Fruit fly (Drosophila melanogaster) whole organism, embryonic: ENCODE measurements around the gene CG7402.

Experiments
- ATbp ChIP-seq: fragments of 200-800 bp; sonication (Bioruptor generic); optimal IDR thresholded peaks from 2 replicates; lab custom pipeline; 2017; ENCODE audit warnings: missing biosample characterization, mild to moderate bottlenecking, missing genetic modification characterization, missing genetic modification reagents
- Adf1 ChIP-seq: fragments of 200-800 bp; sonication (Bioruptor generic); IDR thresholded peaks from 2 replicates; pipeline ENCODE4 v1.3.6; 2022; ENCODE audit warnings: missing biosample characterization, missing genetic modification characterization
- BtbVII ChIP-seq: fragments of 200-800 bp; sonication (Bioruptor generic); optimal IDR thresholded peaks from 3 replicates; lab custom pipeline; 2017; ENCODE audit warnings: missing biosample characterization, mild to moderate bottlenecking, missing genetic modification characterization
- CG11696 ChIP-seq: fragments of 200-800 bp; sonication (Bioruptor generic); IDR thresholded peaks from 2 replicates; pipeline ENCODE4 v1.3.6; 2022; ENCODE audit warnings: missing biosample characterization, missing genetic modification characterization
- CG12104 ChIP-seq: fragments of 200-800 bp; sonication (Bioruptor generic); optimal IDR thresholded peaks from 3 replicates; lab custom pipeline; 2016; ENCODE audit warnings: missing biosample characterization, missing genetic modification characterization
- CG12659 ChIP-seq: fragments of 200-800 bp; sonication (Bioruptor generic); optimal IDR thresholded peaks from 3 replicates; lab custom pipeline; 2017; ENCODE audit warnings: mild to moderate bottlenecking, missing biosample characterization, missing genetic modification reagents, missing genetic modification characterization
- CG13624 ChIP-seq: fragments of 200-800 bp; sonication (Bioruptor generic); optimal IDR thresholded peaks from 2 replicates; lab custom pipeline; 2016; ENCODE audit warnings: missing biosample characterization, missing genetic modification characterization
- CG15514 ChIP-seq: fragments of 200-800 bp; sonication (Bioruptor generic); optimal IDR thresholded peaks from 3 replicates; lab custom pipeline; 2017; ENCODE audit warnings: missing biosample characterization, missing genetic modification characterization, mild to moderate bottlenecking, moderate library complexity, missing genetic modification reagents
- CG17328 ChIP-seq: fragments of 200-800 bp; sonication (Bioruptor generic); IDR thresholded peaks from 2 replicates; pipeline ENCODE4 v1.3.6; 2022; ENCODE audit warnings: missing biosample characterization, missing genetic modification characterization
- CG31224 ChIP-seq: fragments of 200-800 bp; sonication (Bioruptor generic); IDR thresholded peaks from 2 replicates; pipeline ENCODE4 v1.3.6; 2022; ENCODE audit warnings: missing biosample characterization, missing genetic modification characterization
- CG32532 ChIP-seq: fragments of 200-800 bp; sonication (Bioruptor generic); IDR thresholded peaks from 2 replicates; pipeline ENCODE4 v1.3.6; 2022; ENCODE audit warnings: missing biosample characterization, missing genetic modification characterization
- CG32767 ChIP-seq: fragments of 200-800 bp; sonication (Bioruptor generic); IDR thresholded peaks from 2 replicates; pipeline ENCODE4 v1.3.6; 2022; ENCODE audit warnings: missing biosample characterization, missing genetic modification characterization
- CG33213 ChIP-seq: fragments of 200-800 bp; sonication (Bioruptor generic); optimal IDR thresholded peaks from 3 replicates; lab custom pipeline; 2016; ENCODE audit warnings: missing biosample characterization, missing genetic modification characterization
- CG34224 ChIP-seq: fragments of 200-800 bp; sonication (Bioruptor generic); IDR thresholded peaks from 3 replicates; pipeline ENCODE4 v1.3.6; 2022; ENCODE audit warnings: missing biosample characterization, missing genetic modification characterization; ENCODE audit not compliant: partially characterized antibody
- CG42726 ChIP-seq: fragments of 200-800 bp; sonication (Bioruptor generic); IDR thresholded peaks from 2 replicates; pipeline ENCODE4 v1.3.6; 2022; ENCODE audit warnings: missing biosample characterization, missing genetic modification characterization; ENCODE audit not compliant: partially characterized antibody
- CG4282 ChIP-seq: fragments of 200-800 bp; sonication (Bioruptor generic); optimal IDR thresholded peaks from 2 replicates; lab custom pipeline; 2016; ENCODE audit warnings: missing biosample characterization, missing genetic modification characterization
- CG4360 ChIP-seq: fragments of 200-800 bp; sonication (Bioruptor generic); IDR thresholded peaks from 2 replicates; pipeline ENCODE4 v1.3.6; 2022; ENCODE audit warnings: missing biosample characterization, missing genetic modification characterization
- CG4404 ChIP-seq: fragments of 200-800 bp; sonication (Bioruptor generic); IDR thresholded peaks from 2 replicates; pipeline ENCODE4 v1.3.6; 2022; ENCODE audit warnings: missing biosample characterization, missing genetic modification characterization
- CG4424 ChIP-seq: fragments of 200-800 bp; sonication (Bioruptor generic); optimal IDR thresholded peaks from 3 replicates; lab custom pipeline; 2016; ENCODE audit warnings: missing biosample characterization, missing genetic modification characterization
- CG4617 ChIP-seq: fragments of 200-800 bp; sonication (Bioruptor generic); optimal IDR thresholded peaks from 3 replicates; lab custom pipeline; 2016; ENCODE audit warnings: missing biosample characterization, missing genetic modification characterization, borderline replicate concordance
- CG7556 ChIP-seq: fragments of 200-800 bp; sonication (Bioruptor generic); optimal IDR thresholded peaks from 2 replicates; lab custom pipeline; 2017; ENCODE audit warnings: missing biosample characterization, mild to moderate bottlenecking, missing genetic modification characterization
- CG7987 ChIP-seq: fragments of 200-800 bp; sonication (Bioruptor generic); optimal IDR thresholded peaks from 2 replicates; lab custom pipeline; 2018; ENCODE audit warnings: missing biosample characterization, mild to moderate bottlenecking, missing genetic modification characterization, moderate library complexity
- CG9437 ChIP-seq: fragments of 200-800 bp; sonication (Bioruptor generic); optimal IDR thresholded peaks from 2 replicates; lab custom pipeline; 2018; ENCODE audit warnings: missing biosample characterization, mild to moderate bottlenecking, missing genetic modification characterization
- H2.0 ChIP-seq: fragments of 200-800 bp; sonication (Bioruptor generic); IDR thresholded peaks from 2 replicates; pipeline ENCODE4 v1.3.6; 2022; ENCODE audit warnings: missing biosample characterization, missing genetic modification characterization
- HLH54F ChIP-seq: fragments of 200-800 bp; sonication (Bioruptor generic); optimal IDR thresholded peaks from 3 replicates; lab custom pipeline; 2016; ENCODE audit warnings: missing biosample characterization, missing genetic modification characterization
- HLHmδ ChIP-seq: fragments of 200-800 bp; sonication (Bioruptor generic); optimal IDR thresholded peaks from 2 replicates; lab custom pipeline; 2018; ENCODE audit warnings: missing biosample characterization, mild to moderate bottlenecking, missing genetic modification characterization, moderate library complexity
- Hmr ChIP-seq: fragments of 200-800 bp; sonication (Bioruptor generic); optimal IDR thresholded peaks from 3 replicates; lab custom pipeline; 2017; ENCODE audit warnings: mild to moderate bottlenecking, missing biosample characterization, missing genetic modification reagents, missing genetic modification characterization
- MESR4 ChIP-seq: fragments of 200-800 bp; sonication (Bioruptor generic); optimal IDR thresholded peaks from 2 replicates; lab custom pipeline; 2018; ENCODE audit warnings: missing biosample characterization, mild to moderate bottlenecking, missing genetic modification characterization, moderate library complexity
- Nf-YC ChIP-seq: fragments of 200-800 bp; optimal IDR thresholded peaks from 3 replicates; lab custom pipeline; 2019; ENCODE audit warnings: missing biosample characterization, mild to moderate bottlenecking, missing genetic modification characterization, moderate library complexity
- Xbp1 ChIP-seq: fragments of 200-800 bp; sonication (Bioruptor generic); optimal IDR thresholded peaks from 3 replicates; lab custom pipeline; 2016; ENCODE audit warnings: missing biosample characterization, mild to moderate bottlenecking, missing genetic modification characterization
- ac ChIP-seq: fragments of 200-800 bp; sonication (Bioruptor generic); optimal IDR thresholded peaks from 3 replicates; lab custom pipeline; 2017; ENCODE audit warnings: missing biosample characterization, mild to moderate bottlenecking, missing genetic modification characterization
- ase ChIP-seq: fragments of 200-800 bp; sonication (Bioruptor generic); IDR thresholded peaks from 3 replicates; pipeline ENCODE4 v1.3.6; 2022; ENCODE audit warnings: missing biosample characterization, missing genetic modification characterization
- bsh ChIP-seq, 2 experiments: fragments of 200-800 bp; sonication (Bioruptor generic); optimal IDR thresholded peaks; 2 replicates each; lab custom pipeline; 2017 to 2018; ENCODE audit warnings: mild to moderate bottlenecking in 2 of 2, missing biosample characterization in 2 of 2, missing genetic modification characterization in 2 of 2, moderate library complexity in 1 of 2
- chm ChIP-seq: fragments of 200-800 bp; sonication (Bioruptor generic); IDR thresholded peaks from 2 replicates; pipeline ENCODE4 v1.3.6; 2022; ENCODE audit warnings: missing biosample characterization, missing genetic modification characterization
- gfzf ChIP-seq: fragments of 200-800 bp; sonication (Bioruptor generic); optimal IDR thresholded peaks from 2 replicates; lab custom pipeline; 2016; ENCODE audit warnings: missing biosample characterization, mild to moderate bottlenecking, missing genetic modification characterization, moderate library complexity
- lbe ChIP-seq: fragments of 200-800 bp; sonication (Bioruptor generic); optimal IDR thresholded peaks from 2 replicates; lab custom pipeline; 2016; ENCODE audit warnings: missing biosample characterization, mild to moderate bottlenecking, missing genetic modification characterization
- lilli ChIP-seq: fragments of 200-800 bp; sonication (Bioruptor generic); optimal IDR thresholded peaks from 3 replicates; lab custom pipeline; 2016; ENCODE audit warnings: missing biosample characterization, missing genetic modification characterization
- luna ChIP-seq: fragments of 200-800 bp; sonication (Bioruptor generic); optimal IDR thresholded peaks from 2 replicates; lab custom pipeline; 2016; ENCODE audit warnings: missing biosample characterization, missing genetic modification characterization
- mld ChIP-seq: fragments of 200-800 bp; sonication (Bioruptor generic); IDR thresholded peaks from 3 replicates; pipeline ENCODE4 v1.3.6; 2022; ENCODE audit warnings: missing biosample characterization, missing genetic modification characterization; ENCODE audit not compliant: partially characterized antibody
- nerfin-1 ChIP-seq: fragments of 200-800 bp; sonication (Bioruptor generic); optimal IDR thresholded peaks from 3 replicates; lab custom pipeline; 2019; ENCODE audit warnings: missing biosample characterization, mild to moderate bottlenecking, missing genetic modification characterization, moderate library complexity
- peb ChIP-seq: fragments of 200-800 bp; sonication (Bioruptor generic); IDR thresholded peaks from 2 replicates; pipeline ENCODE4 v1.3.6; 2022; ENCODE audit warnings: missing biosample characterization, missing genetic modification characterization
- pita ChIP-seq: fragments of 200-800 bp; sonication (Bioruptor generic); optimal IDR thresholded peaks from 2 replicates; lab custom pipeline; 2017; ENCODE audit warnings: missing biosample characterization, mild to moderate bottlenecking, missing genetic modification characterization
- salm ChIP-seq: fragments of 200-800 bp; sonication (Bioruptor generic); optimal IDR thresholded peaks from 2 replicates; lab custom pipeline; 2018; ENCODE audit warnings: missing biosample characterization, mild to moderate bottlenecking, missing genetic modification characterization
- slou ChIP-seq: fragments of 200-800 bp; sonication (Bioruptor generic); optimal IDR thresholded peaks from 3 replicates; lab custom pipeline; 2016; ENCODE audit warnings: missing biosample characterization, missing genetic modification characterization
- sna ChIP-seq: fragments of 200-800 bp; sonication (Bioruptor generic); IDR thresholded peaks from 2 replicates; pipeline ENCODE4 v1.3.6; 2022; ENCODE audit warnings: missing biosample characterization, missing genetic modification characterization; ENCODE audit not compliant: partially characterized antibody
- trem ChIP-seq: fragments of 200-800 bp; optimal IDR thresholded peaks from 3 replicates; lab custom pipeline; 2019; ENCODE audit warnings: missing biosample characterization, mild to moderate bottlenecking, missing genetic modification characterization, moderate library complexity
- unpg ChIP-seq: fragments of 200-800 bp; sonication (Bioruptor generic); optimal IDR thresholded peaks from 3 replicates; lab custom pipeline; 2018; ENCODE audit warnings: missing biosample characterization, mild to moderate bottlenecking, missing genetic modification characterization, moderate library complexity
- zen ChIP-seq: fragments of 200-800 bp; sonication (Bioruptor generic); optimal IDR thresholded peaks from 3 replicates; lab custom pipeline; 2018; ENCODE audit warnings: missing biosample characterization, mild to moderate bottlenecking, missing genetic modification characterization, moderate library complexity

The CG7402 gene

DNA sequence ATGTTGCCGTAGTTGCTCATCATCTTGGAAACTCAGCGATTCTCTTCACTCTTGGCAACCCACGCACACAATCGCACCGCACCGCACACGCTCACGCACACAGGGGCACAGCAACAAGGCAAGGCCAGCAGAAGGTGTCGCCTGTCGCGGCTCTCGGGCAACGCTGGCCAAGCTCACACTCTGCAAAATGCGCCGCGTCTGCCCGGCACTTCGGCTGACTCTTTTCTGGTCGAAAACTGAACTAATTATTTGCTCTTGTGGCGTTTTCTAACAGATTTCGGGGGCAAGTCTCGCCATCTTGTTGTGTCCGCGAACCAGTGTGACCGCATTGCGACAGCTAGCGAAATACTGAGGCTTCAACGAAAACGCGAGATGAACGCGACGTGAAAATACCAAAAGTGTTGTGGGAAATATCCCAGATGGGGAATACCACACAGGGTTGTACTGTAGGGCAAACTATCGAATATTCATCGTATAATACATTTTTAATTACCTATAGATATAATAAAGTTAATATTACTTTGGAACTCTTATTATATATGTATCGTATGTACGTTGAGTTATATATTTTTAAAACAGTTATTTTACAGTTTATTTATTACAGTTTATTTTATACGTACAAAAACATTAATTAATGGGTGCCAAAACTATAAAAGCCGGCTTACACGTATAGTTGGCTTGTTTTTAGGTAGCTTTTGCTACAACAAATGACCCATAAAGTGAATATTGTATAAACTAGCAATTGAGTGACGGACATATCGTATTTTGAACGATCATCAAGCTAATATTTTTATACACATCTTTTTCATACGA, 41.1 kb upstream of the CG7402 start, which contains the start of the genes MED19 and CG7430 (continued):
- TF ChIP-seq CG9437 (GFP tag; lab: Kevin White, UChicago) (peak; percentile 20), Adf1 (peak; percentile 36; the same call in 1 of the 2 replicates), luna (GFP tag; lab: Kevin White, UChicago) (no peak), trem (tag; lab: Kevin White, UChicago) (peak; percentile 36), CG32767 (GFP tag; lab: Robert Waterston, UW) (no peak), nerfin-1 (tag; lab: Kevin White, UChicago) (peak; percentile 32), sna (GFP tag; lab: Robert Waterston, UW) (peak; percentile 49; the same call in 1 of the 2 replicates), CG42726 (peak; percentile 49; the same call in 1 of the 2 replicates), Hmr (peak; percentile 45), slou (GFP tag; lab: Kevin White, UChicago) (no peak), Xbp1 (peak; percentile 14), Nf-YC (tag; lab: Kevin White, UChicago) (peak; percentile 2), CG33213 (GFP tag; lab: Kevin White, UChicago) (peak; percentile 45), CG4282 (GFP tag; lab: Kevin White, UChicago) (peak; percentile 15), CG34224 (GFP tag; lab: Robert Waterston, UW) (peak; percentile 28; the same call in 1 of the 3 replicates), chm (GFP tag; lab: Robert Waterston, UW) (0 out of 2 replicates have a peak, but pooled peaks have one; percentile 37), CG32532 (GFP tag; lab: Robert Waterston, UW) (no peak), bsh (GFP tag; optimal IDR thresholded peaks at IDR 0.05; lab: Kevin White, UChicago) (peak; percentile 24 to 60), lbe (GFP tag; lab: Kevin White, UChicago) (peak; percentile 26), MESR4 (GFP tag; lab: Kevin White, UChicago) (peak; percentile 100), CG12104 (peak; percentile 10), CG7556 (GFP tag; lab: Kevin White, UChicago) (no peak), CG4617 (GFP tag; lab: Kevin White, UChicago) (peak; percentile 79), HLHmδ (GFP tag; lab: Kevin White, UChicago) (peak; percentile 59), CG11696 (GFP tag; lab: Robert Waterston, UW) (no peak), ATbp (no peak), mld (GFP tag; lab: Robert Waterston, UW) (0 out of 3 replicates have a peak, but pooled peaks have one; percentile 50), HLH54F (GFP tag; lab: Kevin White, UChicago) (no peak), CG4360 (GFP tag; lab: Robert Waterston, UW) (peak; percentile 28), H2.0 (GFP tag; lab: Robert Waterston, UW) (no peak), CG17328 (0 out of 2 replicates have a peak, but pooled peaks have one; percentile 7), CG13624 (GFP tag; lab: Kevin White, UChicago) (no peak), CG4424 (GFP tag; lab: Kevin White, UChicago) (peak; percentile 9), CG31224 (GFP tag; lab: Robert Waterston, UW) (no peak), lilli (GFP tag; lab: Kevin White, UChicago) (peak; percentile 6), CG4404 (GFP tag; lab: Robert Waterston, UW) (no peak), pita (GFP tag; lab: Kevin White, UChicago) (no peak), ac (peak; percentile 34), zen (tag; lab: Kevin White, UChicago) (peak; percentile 61), gfzf (peak; percentile 87), CG15514 (GFP tag; lab: Kevin White, UChicago) (peak; percentile 48), CG12659 (GFP tag; lab: Kevin White, UChicago) (peak; percentile 73), ase (GFP tag; lab: Robert Waterston, UW) (no peak), BtbVII (GFP tag; lab: Kevin White, UChicago) (no peak), salm (peak; percentile 28), peb (GFP tag; lab: Robert Waterston, UW) (no peak), unpg (GFP tag; lab: Kevin White, UChicago) (peak; percentile 35), CG7987 (GFP tag; lab: Kevin White, UChicago) (peak; percentile 45)
